Worm (Caenorhabditis elegans): Measurements from ENCODE around the gene C53D6.11.
A peak's percentile ranks its signal among the peaks of the same experiment; 100 is the strongest.

C53D6.11 gene

ce11 chrIV:8979062-8979612 is 31.2 kb upstream of the C53D6.11 start:
- TF ChIP-seq lin-13 (tag; optimal IDR thresholded peaks at IDR 0.05) (no peak), unc-39 (tag; optimal IDR thresholded peaks at IDR 0.05) (no peak), cnd-1 (tag; optimal IDR thresholded peaks at IDR 0.05) (no peak), ceh-83 (GFP tag; optimal IDR thresholded peaks at IDR 0.05) (no peak), ham-2 (GFP tag; optimal IDR thresholded peaks at IDR 0.05) (no peak), flh-1 (GFP tag; optimal IDR thresholded peaks at IDR 0.05) (no peak), elt-1 (tag; optimal IDR thresholded peaks at IDR 0.05; ENCODE audit: borderline replicate concordance, insufficient read depth) (no peak), lsy-2 (tag; optimal IDR thresholded peaks at IDR 0.05) (no peak), nhr-28 (tag; optimal IDR thresholded peaks at IDR 0.05) (no peak), M03D4.4 (tag; optimal IDR thresholded peaks at IDR 0.05) (no peak), mls-2 (tag; optimal IDR thresholded peaks at IDR 0.05) (no peak), unc-120 (tag; optimal IDR thresholded peaks at IDR 0.05; ENCODE audit: poor library complexity, severe bottlenecking) (no peak), sptf-1 (tag; optimal IDR thresholded peaks at IDR 0.05) (no peak), ztf-11 (tag; optimal IDR thresholded peaks at IDR 0.05) (no peak), zip-8 (tag; optimal IDR thresholded peaks at IDR 0.05) (no peak), hlh-1 (tag; optimal IDR thresholded peaks at IDR 0.05) (no peak)

DNA sequence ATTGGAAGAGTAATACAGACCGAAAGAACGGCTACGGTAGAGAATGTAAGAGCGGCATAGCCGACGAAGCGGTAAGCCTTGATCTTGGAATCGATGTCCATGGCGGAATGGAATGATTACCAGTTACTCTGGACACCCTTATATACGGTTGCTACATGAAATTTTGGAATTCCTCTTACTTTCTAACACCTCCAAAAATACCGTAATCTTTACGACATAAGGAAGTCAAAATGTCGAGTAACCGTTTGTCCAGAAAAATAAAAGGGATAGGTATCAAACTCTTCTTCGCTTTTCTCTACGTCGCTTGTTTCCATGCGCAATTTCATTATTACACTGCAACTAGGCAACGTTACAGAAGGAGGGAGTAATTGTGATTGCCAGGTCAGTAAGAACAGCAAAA is 30.7 kb upstream of the C53D6.11 start, which contains the start of gene col-119:
Gene col-119, minus strand, starts transcription at position 101 of the 400 bp plus-strand sequence.
- TF ChIP-seq nhr-2 (tag; optimal IDR thresholded peaks at IDR 0.05): no peak
- no peak for TF ChIP-seq mls-2 (tag; optimal IDR thresholded peaks at IDR 0.05)
- no peak for TF ChIP-seq mep-1 (tag; optimal IDR thresholded peaks at IDR 0.05)
- no peak for TF ChIP-seq elt-1 (tag; optimal IDR thresholded peaks at IDR 0.05; ENCODE audit: borderline replicate concordance, insufficient read depth)
- TF ChIP-seq cnd-1 (tag; optimal IDR thresholded peaks at IDR 0.05): no peak
- no peak for TF ChIP-seq tbx-8 (GFP tag; optimal IDR thresholded peaks at IDR 0.05)
- TF ChIP-seq lin-13 (tag; optimal IDR thresholded peaks at IDR 0.05): no peak

- TF ChIP-seq nhr-76 (tag; optimal IDR thresholded peaks at IDR 0.05): no peak
- no peak for TF ChIP-seq unc-62 (GFP tag; optimal IDR thresholded peaks at IDR 0.05)
- TF ChIP-seq drap-1 (GFP tag; optimal IDR thresholded peaks at IDR 0.05): no peak
- TF ChIP-seq M03D4.4 (tag; optimal IDR thresholded peaks at IDR 0.05): no peak
- no peak for TF ChIP-seq tbx-8 (GFP tag; optimal IDR thresholded peaks at IDR 0.05)
- no peak for TF ChIP-seq lsy-2 (tag; optimal IDR thresholded peaks at IDR 0.05)
- TF ChIP-seq ceh-39 (tag; optimal IDR thresholded peaks at IDR 0.05): no peak
- TF ChIP-seq lin-32 (GFP tag; optimal IDR thresholded peaks at IDR 0.05): no peak
- TF ChIP-seq ceh-83 (GFP tag; optimal IDR thresholded peaks at IDR 0.05): no peak
- no peak for TF ChIP-seq nhr-12 (tag; optimal IDR thresholded peaks at IDR 0.05)
- no peak for TF ChIP-seq elt-3 (tag; optimal IDR thresholded peaks at IDR 0.05)
- TF ChIP-seq sptf-1 (tag; optimal IDR thresholded peaks at IDR 0.05): no peak
- TF ChIP-seq sem-2 (GFP tag; optimal IDR thresholded peaks at IDR 0.05): no peak
- TF ChIP-seq hlh-1 (tag; optimal IDR thresholded peaks at IDR 0.05): no peak
- TF ChIP-seq ham-2 (GFP tag; optimal IDR thresholded peaks at IDR 0.05): no peak
- no peak for TF ChIP-seq elt-1 (tag; optimal IDR thresholded peaks at IDR 0.05; ENCODE audit: borderline replicate concordance, insufficient read depth)
- TF ChIP-seq mab-5 (tag; optimal IDR thresholded peaks at IDR 0.05): no peak
- TF ChIP-seq ceh-43 (GFP tag; optimal IDR thresholded peaks at IDR 0.05): no peak
- TF ChIP-seq pha-4 (tag; optimal IDR thresholded peaks at IDR 0.05): no peak
- no peak for TF ChIP-seq unc-120 (tag; optimal IDR thresholded peaks at IDR 0.05; ENCODE audit: poor library complexity, severe bottlenecking)
Observed at ce11 chrIV:8984566-8984965, 25.8 kb upstream of the C53D6.11 start, which contains the start of gene nstp-1. Gene nstp-1 (plus strand): TSS chrIV:8984866.

ce11 chrIV:8986761-8987316 is 23.5 kb upstream of the C53D6.11 start, which contains the start of gene bre-1:
Gene bre-1 (plus strand): TSS chrIV:8987266.
- TF ChIP-seq ces-1 (GFP tag; optimal IDR thresholded peaks at IDR 0.05) (peak; percentile 10), ceh-83 (GFP tag; optimal IDR thresholded peaks at IDR 0.05) (no peak), nhr-2 (tag; optimal IDR thresholded peaks at IDR 0.05) (no peak), hlh-1 (tag; optimal IDR thresholded peaks at IDR 0.05) (peak; percentile 91), ztf-11 (tag; optimal IDR thresholded peaks at IDR 0.05) (no peak), ceh-39 (tag; optimal IDR thresholded peaks at IDR 0.05) (no peak), nhr-12 (tag; optimal IDR thresholded peaks at IDR 0.05) (no peak), nhr-76 (tag; optimal IDR thresholded peaks at IDR 0.05) (no peak), ceh-43 (GFP tag; optimal IDR thresholded peaks at IDR 0.05) (no peak), lin-32 (GFP tag; optimal IDR thresholded peaks at IDR 0.05) (no peak)

Measured in whole organism, mixed stage, embryonic.